Worm (Caenorhabditis elegans): ENCODE data around the gene nlp-70.

DNA sequence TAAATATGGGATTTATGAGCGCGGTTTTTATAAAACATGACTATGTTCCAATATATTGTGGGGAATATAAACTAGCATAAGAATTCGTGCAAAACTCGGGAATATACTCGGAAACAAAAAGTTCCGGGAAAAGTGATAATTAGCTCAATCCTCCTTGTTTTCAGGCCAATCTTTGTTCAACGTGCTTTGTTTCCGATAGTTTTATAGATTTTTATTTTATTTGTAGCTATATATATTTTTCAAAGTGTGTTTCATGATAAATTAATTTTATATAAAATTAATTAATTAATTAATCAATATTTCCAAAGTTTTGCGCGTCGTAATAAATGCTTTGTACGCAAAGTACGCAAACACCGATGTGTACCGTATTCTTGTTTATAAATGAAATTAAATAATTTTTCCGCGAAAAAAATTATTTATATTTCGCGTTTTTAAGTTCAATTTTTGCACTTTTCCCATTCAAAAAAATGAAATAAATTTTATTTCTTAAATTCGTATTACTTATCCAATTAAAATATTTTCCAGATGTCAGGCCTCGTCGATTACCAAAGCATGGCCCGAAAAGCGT is 24.8 kb upstream of the nlp-70 start, which contains the start of gene F33E11.2:
- TF ChIP-seq skn-1 (tag; optimal IDR thresholded peaks at IDR 0.05) (no peak), nhr-237 (tag; optimal IDR thresholded peaks at IDR 0.05) (no peak), ztf-11 (tag; optimal IDR thresholded peaks at IDR 0.05) (no peak), mdl-1 (tag; optimal IDR thresholded peaks at IDR 0.05) (no peak), fos-1 (tag; optimal IDR thresholded peaks at IDR 0.05) (no peak)

All from whole organism, L2 larva.